Worm (Caenorhabditis elegans): Measurements from ENCODE around the gene T20G5.8.
"Not testable (repeated sequence)": the region's sequence is repeated elsewhere in the genome, so short reads cannot be mapped to it uniquely, and the experiment has no call there.

T20G5.8 gene

DNA sequence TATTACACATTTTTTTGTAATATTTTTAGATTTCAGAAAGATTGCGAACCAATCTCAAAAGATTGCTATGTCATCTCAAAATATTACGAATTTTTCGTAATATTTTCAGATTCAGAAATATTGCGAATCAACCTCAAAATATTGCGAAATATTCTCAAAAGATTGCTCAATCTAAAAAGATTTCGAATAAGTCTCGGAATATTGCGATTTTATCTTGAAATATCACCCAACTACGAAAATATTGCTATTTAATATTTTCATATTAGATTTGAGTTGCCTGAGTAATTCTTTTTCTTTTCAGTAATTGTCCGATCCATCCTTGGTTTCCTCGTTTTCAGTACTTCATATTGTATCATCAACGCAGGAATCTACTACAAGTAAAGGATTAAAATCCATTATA is 22.7 kb downstream of the T20G5.8 start, which contains the start of gene Y70G10A.4:
Gene Y70G10A.4 (plus strand): TSS at position 301 of the 400 bp plus-strand sequence.
- not testable (repeated sequence) for TF ChIP-seq unc-39, nhr-2, nhr-237 (tag; optimal IDR thresholded peaks at IDR 0.05)

DNA sequence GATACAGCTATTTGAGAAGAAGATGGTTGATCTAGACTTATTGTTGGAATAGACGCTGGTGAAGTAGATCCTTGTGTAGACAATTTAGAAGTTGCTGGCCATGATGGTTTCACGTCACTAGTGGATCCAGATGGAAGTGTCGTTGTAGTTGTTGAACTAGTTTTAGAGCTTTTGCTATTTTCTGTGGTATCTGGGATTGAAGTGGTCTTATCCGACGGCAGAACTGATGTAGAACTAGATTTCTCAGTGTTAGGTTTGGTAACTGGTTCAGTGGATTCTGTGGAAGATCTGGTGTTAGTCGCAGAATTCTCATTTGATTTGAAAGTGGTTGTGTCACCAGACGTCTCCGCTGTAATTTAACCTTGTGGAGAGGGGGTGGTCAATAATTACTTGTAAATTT is 32.5 kb downstream of the T20G5.8 start:
- TF ChIP-seq mep-1 (tag; optimal IDR thresholded peaks at IDR 0.05) (no peak), ceh-39 (tag; optimal IDR thresholded peaks at IDR 0.05) (no peak), nhr-12 (tag; optimal IDR thresholded peaks at IDR 0.05) (no peak), snpc-4 (tag; optimal IDR thresholded peaks at IDR 0.05) (no peak), nhr-76 (tag; optimal IDR thresholded peaks at IDR 0.05) (no peak), tbx-8 (GFP tag; optimal IDR thresholded peaks at IDR 0.05) (no peak), nhr-2 (tag; optimal IDR thresholded peaks at IDR 0.05) (no peak), unc-62 (GFP tag; optimal IDR thresholded peaks at IDR 0.05) (no peak)

DNA sequence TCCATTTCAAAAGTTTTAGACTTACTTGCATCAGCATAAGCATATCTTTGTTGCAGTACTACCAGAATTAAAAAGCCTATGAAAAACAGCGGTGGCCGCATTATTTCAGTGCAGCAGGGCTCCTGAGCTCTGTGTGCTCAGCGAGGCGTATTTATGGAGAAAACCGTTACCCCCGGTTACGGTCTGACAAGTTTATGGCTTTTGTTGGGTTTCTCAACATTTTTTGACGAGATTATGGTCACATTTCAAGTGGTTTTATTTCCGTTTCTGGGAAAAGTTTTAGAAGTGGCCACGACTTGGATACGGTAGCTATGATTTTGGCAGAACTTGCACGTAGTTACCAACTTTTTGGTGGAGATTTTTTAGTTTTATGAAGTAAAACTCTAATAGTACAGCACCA is 34.8 kb downstream of the T20G5.8 start, which contains the start of gene paml-1:
Gene paml-1 (minus strand): TSS at position 101 of the 400 bp plus-strand sequence.
- TF ChIP-seq snpc-4 (tag; optimal IDR thresholded peaks at IDR 0.05) (no peak), lsy-2 (tag; optimal IDR thresholded peaks at IDR 0.05) (no peak), sem-2 (GFP tag; optimal IDR thresholded peaks at IDR 0.05) (no peak), tbx-8 (GFP tag; optimal IDR thresholded peaks at IDR 0.05) (no peak), nhr-2 (tag; optimal IDR thresholded peaks at IDR 0.05) (no peak), hlh-1 (tag; optimal IDR thresholded peaks at IDR 0.05) (no peak), ces-1 (GFP tag; optimal IDR thresholded peaks at IDR 0.05) (no peak), drap-1 (GFP tag; optimal IDR thresholded peaks at IDR 0.05) (no peak), bed-3 (GFP tag; optimal IDR thresholded peaks at IDR 0.05) (no peak), ceh-39 (tag; optimal IDR thresholded peaks at IDR 0.05) (no peak), blmp-1 (tag; optimal IDR thresholded peaks at IDR 0.05) (no peak), unc-120 (tag; optimal IDR thresholded peaks at IDR 0.05; ENCODE audit: poor library complexity, severe bottlenecking) (no peak), elt-1 (tag; optimal IDR thresholded peaks at IDR 0.05; ENCODE audit: borderline replicate concordance, insufficient read depth) (no peak), nhr-237 (tag; optimal IDR thresholded peaks at IDR 0.05) (no peak)

DNA sequence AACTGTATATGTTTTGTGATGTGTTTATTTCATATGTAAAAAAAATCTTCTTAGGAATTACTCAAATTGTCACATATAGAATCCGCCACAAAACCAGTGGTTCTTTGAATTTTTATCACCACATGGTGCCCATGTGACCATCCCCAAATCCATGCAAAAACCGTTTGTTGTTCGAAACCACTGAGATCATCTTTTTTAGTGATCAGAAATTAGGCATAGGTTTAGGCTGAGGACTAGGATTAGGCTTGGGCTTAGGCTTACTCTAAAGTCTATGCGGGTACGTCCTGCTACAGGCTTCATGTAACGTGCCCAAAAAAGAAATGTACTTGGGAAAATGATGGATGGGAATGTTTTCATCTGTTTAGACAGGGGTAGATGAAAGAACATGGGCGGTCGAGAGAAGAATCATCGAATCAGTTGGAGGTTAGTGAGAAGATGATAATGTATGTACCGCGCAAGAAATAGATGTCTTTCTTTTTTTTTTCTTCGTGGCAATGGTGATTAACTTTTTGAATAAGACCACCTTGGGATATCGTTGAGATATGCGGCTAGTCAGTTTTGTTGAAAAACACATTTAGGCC is 37.2 kb downstream of the T20G5.8 start:
- no peak for TF ChIP-seq tbx-8 (GFP tag; optimal IDR thresholded peaks at IDR 0.05)
- no peak for TF ChIP-seq ces-1 (GFP tag; optimal IDR thresholded peaks at IDR 0.05)
- no peak for TF ChIP-seq bed-3 (GFP tag; optimal IDR thresholded peaks at IDR 0.05)
- TF ChIP-seq cnd-1 (tag; optimal IDR thresholded peaks at IDR 0.05): no peak
- TF ChIP-seq flh-1 (GFP tag; optimal IDR thresholded peaks at IDR 0.05): no peak
- TF ChIP-seq ceh-39 (tag; optimal IDR thresholded peaks at IDR 0.05): no peak
- no peak for TF ChIP-seq ceh-83 (GFP tag; optimal IDR thresholded peaks at IDR 0.05)
- no peak for TF ChIP-seq mls-2 (tag; optimal IDR thresholded peaks at IDR 0.05)
- no peak for TF ChIP-seq M03D4.4 (tag; optimal IDR thresholded peaks at IDR 0.05)
- TF ChIP-seq snpc-4 (tag; optimal IDR thresholded peaks at IDR 0.05): no peak
- TF ChIP-seq mep-1 (tag; optimal IDR thresholded peaks at IDR 0.05): no peak
- TF ChIP-seq nhr-12 (tag; optimal IDR thresholded peaks at IDR 0.05): no peak
- TF ChIP-seq hlh-1 (tag; optimal IDR thresholded peaks at IDR 0.05): no peak
- TF ChIP-seq sptf-1 (tag; optimal IDR thresholded peaks at IDR 0.05): no peak
- TF ChIP-seq ceh-43 (GFP tag; optimal IDR thresholded peaks at IDR 0.05): no peak
- no peak for TF ChIP-seq drap-1 (GFP tag; optimal IDR thresholded peaks at IDR 0.05)
- no peak for TF ChIP-seq lin-32 (GFP tag; optimal IDR thresholded peaks at IDR 0.05)
- no peak for TF ChIP-seq nhr-237 (tag; optimal IDR thresholded peaks at IDR 0.05)
- TF ChIP-seq unc-120 (tag; optimal IDR thresholded peaks at IDR 0.05; ENCODE audit: poor library complexity, severe bottlenecking): no peak

DNA sequence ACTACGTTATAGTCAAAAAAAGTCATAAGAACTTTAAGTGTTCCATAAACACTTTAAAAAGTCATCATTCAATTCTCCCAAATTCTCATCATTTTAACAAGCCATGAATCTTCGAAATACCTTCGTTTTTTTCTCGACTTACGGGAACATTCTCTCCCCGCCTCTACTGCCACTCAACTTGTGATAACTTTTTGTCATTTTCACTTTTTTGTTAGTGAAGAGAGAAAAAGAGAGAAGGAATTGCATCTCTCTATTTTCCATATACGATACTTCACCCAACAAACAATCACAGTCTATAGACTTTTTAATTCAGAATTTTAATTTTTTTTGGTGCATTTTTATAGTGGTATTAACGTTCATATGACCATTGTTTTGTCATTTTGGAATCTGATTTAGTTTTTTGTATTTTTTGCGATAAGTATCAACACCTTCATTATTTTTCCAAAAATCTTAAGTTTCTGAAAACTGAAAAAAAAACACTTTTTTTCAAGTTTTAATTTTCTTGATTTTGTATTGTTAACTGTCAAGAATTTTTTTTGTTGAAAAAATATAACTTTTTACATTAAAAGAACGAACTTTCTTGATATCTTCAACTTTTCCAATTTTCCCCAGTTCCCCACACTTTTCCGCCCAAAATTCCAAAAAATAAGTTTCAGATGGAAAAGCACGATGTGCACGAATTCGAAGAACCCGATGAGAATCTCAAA is 39.4 kb downstream of the T20G5.8 start, which contains the start of gene Y70G10A.3:
Gene Y70G10A.3 (plus strand): TSS at position 657 of the 707 bp plus-strand sequence.
- no peak for TF ChIP-seq nhr-28 (tag; optimal IDR thresholded peaks at IDR 0.05)
- no peak for TF ChIP-seq lin-13 (tag; optimal IDR thresholded peaks at IDR 0.05)
- TF ChIP-seq mep-1 (tag; optimal IDR thresholded peaks at IDR 0.05): no peak
- TF ChIP-seq ceh-43 (GFP tag; optimal IDR thresholded peaks at IDR 0.05): no peak
- TF ChIP-seq ztf-11 (tag; optimal IDR thresholded peaks at IDR 0.05): no peak
- TF ChIP-seq unc-39 (tag; optimal IDR thresholded peaks at IDR 0.05): no peak
- no peak for TF ChIP-seq M03D4.4 (tag; optimal IDR thresholded peaks at IDR 0.05)
- no peak for TF ChIP-seq ces-1 (GFP tag; optimal IDR thresholded peaks at IDR 0.05)
- no peak for TF ChIP-seq pha-4 (tag; optimal IDR thresholded peaks at IDR 0.05)
- no peak for TF ChIP-seq snpc-4 (tag; optimal IDR thresholded peaks at IDR 0.05)
- no peak for TF ChIP-seq flh-1 (GFP tag; optimal IDR thresholded peaks at IDR 0.05)

All from whole organism, mixed stage, embryonic.